Worm (Caenorhabditis elegans) whole organism, mixed stage, embryonic: Measurements from ENCODE around the gene unc-68.

Experiments
- ces-1 ChIP-seq: fragments of 150-350 bp; optimal IDR thresholded peaks from 2 replicates; lab custom pipeline; 2014; ENCODE audit warnings: missing biosample characterization, missing genetic modification reagents, missing genetic modification characterization
- ham-2 ChIP-seq: fragments of 200-800 bp; sonication (Bioruptor generic); optimal IDR thresholded peaks from 2 replicates; lab custom pipeline; 2018; ENCODE audit warnings: mild to moderate bottlenecking, missing genetic modification characterization, missing compliant biosample characterization
- lin-32 ChIP-seq: fragments of 200-800 bp; sonication (Bioruptor generic); optimal IDR thresholded peaks from 2 replicates; lab custom pipeline; 2018; ENCODE audit warnings: mild to moderate bottlenecking, missing genetic modification characterization, missing compliant biosample characterization
- lsy-2 ChIP-seq: fragments of 150-350 bp; optimal IDR thresholded peaks from 2 replicates; lab custom pipeline; 2014; ENCODE audit warnings: missing biosample characterization, missing genetic modification characterization
- mep-1 ChIP-seq: fragments of 150-350 bp; optimal IDR thresholded peaks from 2 replicates; lab custom pipeline; 2017; ENCODE audit warnings: missing biosample characterization, missing genetic modification reagents, missing genetic modification characterization, inconsistent platforms
- nhr-2 ChIP-seq: fragments of 150-350 bp; optimal IDR thresholded peaks from 2 replicates; lab custom pipeline; 2014; ENCODE audit warnings: missing biosample characterization, missing genetic modification characterization
- nhr-237 ChIP-seq: fragments of 150-350 bp; optimal IDR thresholded peaks from 2 replicates; lab custom pipeline; 2014; ENCODE audit warnings: missing biosample characterization, missing genetic modification characterization
- nhr-76 ChIP-seq: sonication (generic microtip); optimal IDR thresholded peaks from 2 replicates; lab custom pipeline; 2017; ENCODE audit warnings: missing biosample characterization, missing genetic modification characterization
- pha-4 ChIP-seq: fragments of 150-350 bp; optimal IDR thresholded peaks from 2 replicates; lab custom pipeline; 2018; ENCODE audit warnings: missing biosample characterization, missing genetic modification reagents, missing genetic modification characterization
- unc-39 ChIP-seq: fragments of 150-350 bp; optimal IDR thresholded peaks from 2 replicates; lab custom pipeline; 2014; ENCODE audit warnings: missing biosample characterization, missing genetic modification characterization
- unc-62 ChIP-seq: fragments of 150-350 bp; optimal IDR thresholded peaks from 2 replicates; lab custom pipeline; 2014; ENCODE audit warnings: missing biosample characterization, missing genetic modification reagents, missing genetic modification characterization
- ztf-11 ChIP-seq: fragments of 150-350 bp; optimal IDR thresholded peaks from 2 replicates; lab custom pipeline; 2014; ENCODE audit warnings: missing biosample characterization, missing genetic modification characterization

- no peak for TF ChIP-seq nhr-76 (tag; lab: Kevin White, UChicago)
- no peak for TF ChIP-seq unc-62 (GFP tag; lab: Kevin White, UChicago)
- TF ChIP-seq unc-39 (tag; lab: Kevin White, UChicago), result no peak
- TF ChIP-seq ham-2 (GFP tag; lab: Kevin White, UChicago), result peak; percentile 59
- no peak for TF ChIP-seq ztf-11
- no peak for TF ChIP-seq nhr-2 (tag; lab: Kevin White, UChicago)
- no peak for TF ChIP-seq lin-32 (GFP tag; lab: Kevin White, UChicago)
- no peak for TF ChIP-seq lsy-2 (tag; lab: Kevin White, UChicago)
- peak; percentile 16 for TF ChIP-seq ces-1 (GFP tag; lab: Kevin White, UChicago)
- peak; percentile 0 for TF ChIP-seq pha-4 (tag; lab: Kevin White, UChicago)
- TF ChIP-seq mep-1 (tag; lab: Kevin White, UChicago), result no peak
- no peak for TF ChIP-seq nhr-237 (tag; lab: Kevin White, UChicago)
Measured at ce11 chrV:6876763-6877515, 51.9 kb downstream of the unc-68 start.
